Fruit fly (Drosophila melanogaster): ENCODE data around the gene CG10853.

dm6 chr3L:3980027-3980426, 32.3 kb downstream of the CG10853 start:
- no peak for TF ChIP-seq Dll (optimal IDR thresholded peaks at IDR 0.05)
- TF ChIP-seq psq (optimal IDR thresholded peaks at IDR 0.05), result no peak
- TF ChIP-seq usp (GFP tag; optimal IDR thresholded peaks at IDR 0.05), result no peak
- TF ChIP-seq CG8478 (optimal IDR thresholded peaks at IDR 0.05), result no peak
- no peak for TF ChIP-seq pan (optimal IDR thresholded peaks at IDR 0.05)
- no peak for TF ChIP-seq EcR (GFP tag; optimal IDR thresholded peaks at IDR 0.05)

Data from whole organism.